Fruit fly (Drosophila melanogaster) whole organism, embryonic: ENCODE data around the gene CG14650.

Experiments used
- BtbVII ChIP-seq: fragments of 200-800 bp; sonication (Bioruptor generic); optimal IDR thresholded peaks from 3 replicates; lab custom pipeline; 2017; ENCODE audit warnings: missing biosample characterization, mild to moderate bottlenecking, missing genetic modification characterization
- CG10366 ChIP-seq: fragments of 200-800 bp; sonication (Bioruptor generic); IDR thresholded peaks from 2 replicates; pipeline ENCODE4 v1.3.6; 2022; ENCODE audit warnings: missing biosample characterization, missing genetic modification characterization
- CG11085 ChIP-seq: fragments of 200-800 bp; sonication (Bioruptor generic); IDR thresholded peaks from 2 replicates; pipeline ENCODE4 v1.3.6; 2022; ENCODE audit warnings: missing biosample characterization, missing genetic modification characterization
- CG11093 ChIP-seq: fragments of 200-800 bp; sonication (Bioruptor generic); IDR thresholded peaks from 3 replicates; pipeline ENCODE4 v1.3.6; 2022; ENCODE audit warnings: missing biosample characterization, missing genetic modification characterization
- CG12104 ChIP-seq: fragments of 200-800 bp; sonication (Bioruptor generic); optimal IDR thresholded peaks from 3 replicates; lab custom pipeline; 2016; ENCODE audit warnings: missing biosample characterization, missing genetic modification characterization
- CG12769 ChIP-seq: fragments of 200-800 bp; sonication (Bioruptor generic); optimal IDR thresholded peaks from 2 replicates; lab custom pipeline; 2019; ENCODE audit warnings: missing biosample characterization, mild to moderate bottlenecking, missing genetic modification characterization, moderate library complexity
- CG13624 ChIP-seq: fragments of 200-800 bp; sonication (Bioruptor generic); optimal IDR thresholded peaks from 2 replicates; lab custom pipeline; 2016; ENCODE audit warnings: missing biosample characterization, missing genetic modification characterization
- CG17802 ChIP-seq: fragments of 200-800 bp; sonication (Bioruptor generic); optimal IDR thresholded peaks from 2 replicates; lab custom pipeline; 2018; ENCODE audit warnings: missing biosample characterization, mild to moderate bottlenecking, missing genetic modification characterization, moderate library complexity
- CG18011 ChIP-seq: fragments of 200-800 bp; sonication (Bioruptor generic); optimal IDR thresholded peaks from 2 replicates; lab custom pipeline; 2017; ENCODE audit warnings: missing biosample characterization, missing genetic modification characterization, mild to moderate bottlenecking, moderate library complexity, missing genotype
- CG3163 ChIP-seq: fragments of 200-800 bp; sonication (Bioruptor generic); optimal IDR thresholded peaks from 3 replicates; lab custom pipeline; 2016; ENCODE audit warnings: missing biosample characterization, missing genetic modification characterization
- CG34224 ChIP-seq: fragments of 200-800 bp; sonication (Bioruptor generic); IDR thresholded peaks from 3 replicates; pipeline ENCODE4 v1.3.6; 2022; ENCODE audit warnings: missing biosample characterization, missing genetic modification characterization; ENCODE audit not compliant: partially characterized antibody
- CG3726 ChIP-seq: fragments of 200-800 bp; sonication (Bioruptor generic); IDR thresholded peaks from 3 replicates; pipeline ENCODE4, ENCODE4 v1.3.6; 2022; ENCODE audit warnings: missing biosample characterization, missing genetic modification characterization
- CG4854 ChIP-seq: fragments of 200-800 bp; sonication (Bioruptor generic); optimal IDR thresholded peaks from 2 replicates; lab custom pipeline; 2016; ENCODE audit warnings: missing biosample characterization, missing genetic modification characterization, inconsistent platforms
- CG5245 ChIP-seq: fragments of 200-800 bp; sonication (Bioruptor generic); optimal IDR thresholded peaks from 3 replicates; lab custom pipeline; 2016; ENCODE audit warnings: missing biosample characterization, missing genetic modification characterization
- CG5953 ChIP-seq: fragments of 200-800 bp; sonication (Bioruptor generic); IDR thresholded peaks from 2 replicates; pipeline ENCODE4 v1.3.6; 2022; ENCODE audit warnings: missing biosample characterization, missing genetic modification characterization
- CG6175 ChIP-seq: fragments of 200-800 bp; sonication (Bioruptor generic); IDR thresholded peaks from 3 replicates; pipeline ENCODE4 v1.3.6; 2022; ENCODE audit warnings: missing biosample characterization, missing genetic modification characterization
- CG6689 ChIP-seq: fragments of 200-800 bp; sonication (Bioruptor generic); IDR thresholded peaks from 2 replicates; pipeline ENCODE4 v1.3.6; 2022; ENCODE audit warnings: missing biosample characterization, missing genetic modification characterization
- CG7786 ChIP-seq: fragments of 200-800 bp; sonication (Bioruptor generic); optimal IDR thresholded peaks from 2 replicates; lab custom pipeline; 2016; ENCODE audit warnings: missing biosample characterization, missing genetic modification characterization
- CG7928 ChIP-seq: fragments of 200-800 bp; sonication (Bioruptor generic); optimal IDR thresholded peaks from 2 replicates; lab custom pipeline; 2017; ENCODE audit warnings: missing biosample characterization, mild to moderate bottlenecking, missing genetic modification characterization
- CG7987 ChIP-seq: fragments of 200-800 bp; sonication (Bioruptor generic); optimal IDR thresholded peaks from 2 replicates; lab custom pipeline; 2018; ENCODE audit warnings: missing biosample characterization, mild to moderate bottlenecking, missing genetic modification characterization, moderate library complexity
- CG9932 ChIP-seq: fragments of 200-800 bp; sonication (Bioruptor generic); IDR thresholded peaks from 2 replicates; pipeline ENCODE4 v1.3.6; 2022; ENCODE audit warnings: missing biosample characterization, missing genetic modification characterization
- D19A ChIP-seq: fragments of 200-800 bp; optimal IDR thresholded peaks from 3 replicates; lab custom pipeline; 2019; ENCODE audit warnings: missing biosample characterization, mild to moderate bottlenecking, missing genetic modification characterization, moderate library complexity
- Gug ChIP-seq: fragments of 200-800 bp; sonication (Bioruptor generic); IDR thresholded peaks from 4 replicates; pipeline ENCODE4 v1.3.6; 2022; ENCODE audit warnings: missing biosample characterization, missing genetic modification characterization
- HHEX ChIP-seq: fragments of 200-800 bp; sonication (Bioruptor generic); optimal IDR thresholded peaks from 3 replicates; lab custom pipeline; 2017; ENCODE audit warnings: missing biosample characterization, mild to moderate bottlenecking, missing genetic modification characterization, missing genetic modification reagents
- HLH3B ChIP-seq: fragments of 200-800 bp; sonication (Bioruptor generic); IDR thresholded peaks from 2 replicates; pipeline ENCODE4 v1.3.6; 2022; ENCODE audit warnings: missing biosample characterization, missing genetic modification characterization
- Lim3 ChIP-seq: fragments of 200-800 bp; sonication (Bioruptor generic); IDR thresholded peaks from 2 replicates; pipeline ENCODE4 v1.3.6; 2022; ENCODE audit warnings: missing biosample characterization, missing genetic modification characterization
- MBD-R2 ChIP-seq: fragments of 200-800 bp; sonication (Bioruptor generic); IDR thresholded peaks from 2 replicates; pipeline ENCODE4 v1.3.6; 2022; ENCODE audit warnings: missing biosample characterization, missing genetic modification characterization
- NC2α ChIP-seq: fragments of 200-800 bp; sonication (Bioruptor generic); optimal IDR thresholded peaks from 2 replicates; lab custom pipeline; 2016; ENCODE audit warnings: missing biosample characterization, missing genetic modification characterization
- TFAM ChIP-seq: fragments of 200-800 bp; sonication (Bioruptor generic); optimal IDR thresholded peaks from 2 replicates; lab custom pipeline; 2017; ENCODE audit warnings: missing biosample characterization, missing genetic modification characterization, inconsistent platforms
- ara ChIP-seq: fragments of 200-800 bp; sonication (Bioruptor generic); IDR thresholded peaks from 2 replicates; pipeline ENCODE4 v1.3.6; 2022; ENCODE audit warnings: missing biosample characterization, missing genetic modification characterization
- br ChIP-seq: fragments of >200 bp; optimal IDR thresholded peaks from 2 replicates; lab custom pipeline; 2017
- btn ChIP-seq: fragments of 200-800 bp; sonication (Bioruptor generic); optimal IDR thresholded peaks from 2 replicates; lab custom pipeline; 2016; ENCODE audit warnings: missing biosample characterization, missing genetic modification characterization
- crp ChIP-seq, 2 experiments: fragments of 200-800 bp; sonication (Bioruptor generic); optimal IDR thresholded peaks; 2 replicates in 1 of 2; 3 replicates in 1 of 2; lab custom pipeline; 2017; ENCODE audit warnings: missing biosample characterization in 2 of 2, missing genetic modification characterization in 2 of 2, mild to moderate bottlenecking in 1 of 2, moderate library complexity in 1 of 2
- emc ChIP-seq: fragments of 200-800 bp; sonication (Bioruptor generic); optimal IDR thresholded peaks from 2 replicates; lab custom pipeline; 2016; ENCODE audit warnings: missing biosample characterization, missing genetic modification characterization
- en ChIP-seq: fragments of 200-800 bp; sonication (Bioruptor generic); optimal IDR thresholded peaks from 2 replicates; lab custom pipeline; 2016; ENCODE audit warnings: missing biosample characterization, missing genetic modification characterization
- exex ChIP-seq: fragments of 200-800 bp; sonication (Bioruptor generic); optimal IDR thresholded peaks from 4 replicates; lab custom pipeline; 2018; ENCODE audit warnings: missing biosample characterization, mild to moderate bottlenecking, missing genetic modification characterization, moderate library complexity
- fu2 ChIP-seq: fragments of 200-800 bp; sonication (Bioruptor generic); optimal IDR thresholded peaks from 2 replicates; lab custom pipeline; 2016; ENCODE audit warnings: missing biosample characterization, missing genetic modification characterization
- gfzf ChIP-seq: fragments of 200-800 bp; sonication (Bioruptor generic); optimal IDR thresholded peaks from 2 replicates; lab custom pipeline; 2016; ENCODE audit warnings: missing biosample characterization, mild to moderate bottlenecking, missing genetic modification characterization, moderate library complexity
- grn ChIP-seq: fragments of 200-800 bp; sonication (Bioruptor generic); optimal IDR thresholded peaks from 3 replicates; lab custom pipeline; 2017; ENCODE audit warnings: missing biosample characterization, missing genetic modification characterization
- kah ChIP-seq: fragments of 200-800 bp; sonication (Bioruptor generic); optimal IDR thresholded peaks from 2 replicates; lab custom pipeline; 2018; ENCODE audit warnings: missing biosample characterization, mild to moderate bottlenecking, missing genetic modification characterization
- lov ChIP-seq, 2 experiments: fragments of 200-800 bp in 1 of 2; fragments of >200 bp in 1 of 2; sonication (Bioruptor generic) in 1 of 2; IDR thresholded peaks in 1 of 2; optimal IDR thresholded peaks in 1 of 2; 2 replicates in 1 of 2; 3 replicates in 1 of 2; pipeline versions ENCODE4 v1.3.6 to Lab custom; 2017 to 2022; ENCODE audit warnings: missing biosample characterization in 1 of 2, missing genetic modification characterization in 1 of 2
- mld ChIP-seq: fragments of 200-800 bp; sonication (Bioruptor generic); IDR thresholded peaks from 3 replicates; pipeline ENCODE4 v1.3.6; 2022; ENCODE audit warnings: missing biosample characterization, missing genetic modification characterization; ENCODE audit not compliant: partially characterized antibody
- peb ChIP-seq: fragments of 200-800 bp; sonication (Bioruptor generic); IDR thresholded peaks from 2 replicates; pipeline ENCODE4 v1.3.6; 2022; ENCODE audit warnings: missing biosample characterization, missing genetic modification characterization
- so ChIP-seq: fragments of 200-800 bp; sonication (Bioruptor generic); IDR thresholded peaks from 3 replicates; pipeline ENCODE4 v1.3.6; 2022; ENCODE audit warnings: missing biosample characterization, missing genetic modification characterization
- stc ChIP-seq: fragments of 200-800 bp; sonication (Bioruptor generic); IDR thresholded peaks from 2 replicates; pipeline ENCODE4 v1.3.6; 2022; ENCODE audit warnings: missing biosample characterization, missing genetic modification characterization
- unc-4 ChIP-seq: fragments of 200-800 bp; sonication (Bioruptor generic); IDR thresholded peaks from 2 replicates; pipeline ENCODE4 v1.3.6; 2022; ENCODE audit warnings: missing biosample characterization, missing genetic modification characterization; ENCODE audit not compliant: partially characterized antibody
- vvl ChIP-seq: fragments of 200-800 bp; sonication (Bioruptor generic); IDR thresholded peaks from 2 replicates; pipeline ENCODE4 v1.3.6; 2022; ENCODE audit warnings: missing biosample characterization, missing genetic modification characterization
- yki ChIP-seq: fragments of >200 bp; optimal IDR thresholded peaks from 3 replicates; lab custom pipeline; 2018
- zen ChIP-seq: fragments of 200-800 bp; sonication (Bioruptor generic); optimal IDR thresholded peaks from 3 replicates; lab custom pipeline; 2018; ENCODE audit warnings: missing biosample characterization, mild to moderate bottlenecking, missing genetic modification characterization, moderate library complexity

CG14650 gene

DNA sequence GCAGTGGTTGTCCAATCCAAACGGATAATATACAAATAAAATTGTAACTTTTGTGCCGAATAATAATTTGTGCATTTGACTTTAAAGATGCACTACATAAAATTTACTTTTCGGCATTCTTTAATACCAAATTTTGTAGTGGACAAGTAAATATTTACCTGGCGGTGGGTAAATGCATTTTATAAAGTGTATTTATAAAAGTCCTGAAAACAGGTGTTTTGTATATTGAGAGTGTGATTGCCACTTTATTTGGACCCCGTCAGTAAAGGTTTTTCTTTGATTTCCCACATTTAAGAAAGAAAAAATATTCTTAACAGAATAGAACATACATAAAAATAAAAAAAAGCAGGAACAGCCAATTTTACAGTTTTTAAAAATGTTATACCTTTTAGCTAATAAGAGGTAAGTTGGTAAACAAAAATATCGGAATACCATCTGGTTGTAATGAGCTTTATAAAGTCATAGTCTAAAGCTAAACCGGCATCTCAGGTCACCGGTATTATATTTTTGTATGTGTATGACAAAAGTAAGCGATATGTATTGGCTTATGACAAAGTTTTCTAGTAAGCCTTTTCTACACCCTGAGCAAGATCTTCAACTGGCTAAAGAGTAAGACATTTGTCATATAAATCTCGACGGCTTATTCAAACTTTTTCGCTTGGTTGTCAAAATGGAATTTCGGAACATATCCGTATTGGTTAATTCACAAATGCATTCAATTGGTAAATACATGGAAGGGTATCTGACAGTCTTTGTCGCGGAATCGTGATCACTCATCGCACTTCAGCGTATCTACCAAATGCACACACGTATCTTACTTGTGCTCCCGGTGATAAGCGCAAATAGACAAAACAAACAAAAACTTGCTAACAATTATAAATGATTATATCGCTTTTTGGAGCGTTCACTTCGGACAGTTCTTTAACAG is 42.3 kb upstream of the CG14650 start (continued):
- TF ChIP-seq CG6689 (GFP tag; lab: Robert Waterston, UW) = peak; percentile 86
- peak; percentile 80 for TF ChIP-seq CG4854 (GFP tag; lab: Kevin White, UChicago)
- no peak for TF ChIP-seq lov (optimal IDR thresholded peaks at IDR 0.05; lab: Kevin White, UChicago)
- TF ChIP-seq lov (GFP tag; IDR thresholded peaks at IDR 0.05; lab: Robert Waterston, UW) = peak; percentile 88; the same call in 2 of the 3 replicates
- peak; percentile 89 for TF ChIP-seq stc
- TF ChIP-seq TFAM (GFP tag; lab: Kevin White, UChicago) = no peak
- peak; percentile 71 for TF ChIP-seq CG5245 (GFP tag; lab: Kevin White, UChicago)
- TF ChIP-seq CG7987 (GFP tag; lab: Kevin White, UChicago) = peak; percentile 68
- TF ChIP-seq CG11085 (GFP tag; lab: Robert Waterston, UW) = peak; percentile 58
- TF ChIP-seq btn (GFP tag; lab: Kevin White, UChicago) = peak; percentile 82
- peak; percentile 73 for TF ChIP-seq emc (GFP tag; lab: Kevin White, UChicago)
- peak; percentile 85 for TF ChIP-seq CG5953
- no peak for TF ChIP-seq br (lab: Kevin White, UChicago)
- TF ChIP-seq CG12104 (GFP tag; lab: Kevin White, UChicago) = peak; percentile 77
- no peak for TF ChIP-seq mld (GFP tag; lab: Robert Waterston, UW)
- peak; percentile 97 for TF ChIP-seq CG12769 (tag; lab: Kevin White, UChicago)
- peak; percentile 88 for TF ChIP-seq HHEX (GFP tag; lab: Kevin White, UChicago)
- peak; percentile 73 for TF ChIP-seq en
- peak; percentile 84 for TF ChIP-seq BtbVII (GFP tag; lab: Kevin White, UChicago)
- TF ChIP-seq so (GFP tag; lab: Robert Waterston, UW) = peak; percentile 80; the same call in 2 of the 3 replicates
- peak; percentile 99 for TF ChIP-seq D19A (tag; lab: Kevin White, UChicago)
- peak; percentile 76 for TF ChIP-seq CG9932 (GFP tag; lab: Robert Waterston, UW)
- peak; percentile 59 for TF ChIP-seq NC2α
- TF ChIP-seq MBD-R2 (GFP tag; lab: Robert Waterston, UW) = peak; percentile 57; the same call in 1 of the 2 replicates
- TF ChIP-seq CG11093 (GFP tag; lab: Robert Waterston, UW) = peak; percentile 83
- TF ChIP-seq gfzf (GFP tag; lab: Kevin White, UChicago) = no peak
- peak; percentile 39 for TF ChIP-seq CG7928
- peak; percentile 78 for TF ChIP-seq exex (tag; lab: Kevin White, UChicago)
- peak; percentile 93 for TF ChIP-seq CG13624 (GFP tag; lab: Kevin White, UChicago)
- peak; percentile 86 for TF ChIP-seq fu2
- peak; percentile 60 for TF ChIP-seq CG17802 (tag; lab: Kevin White, UChicago)
- peak; percentile 87 for TF ChIP-seq HLH3B (GFP tag; lab: Robert Waterston, UW)
- TF ChIP-seq Gug (GFP tag; lab: Robert Waterston, UW) = peak; percentile 81
- peak; percentile 64 for TF ChIP-seq zen
- peak; percentile 92 for TF ChIP-seq CG7786 (GFP tag; lab: Kevin White, UChicago)
- TF ChIP-seq CG6175 (GFP tag; lab: Robert Waterston, UW) = peak; percentile 63; the same call in 1 of the 3 replicates
- TF ChIP-seq peb = no peak; the same call in 1 of the 2 replicates
- peak; percentile 89 for TF ChIP-seq grn (GFP tag; lab: Kevin White, UChicago)
- TF ChIP-seq CG3726 = peak; percentile 75
- peak; percentile 57 for TF ChIP-seq kah
- no peak for TF ChIP-seq yki (lab: Kevin White, UChicago)
- TF ChIP-seq CG18011 (GFP tag; lab: Kevin White, UChicago) = peak; percentile 68
- TF ChIP-seq vvl (GFP tag; lab: Robert Waterston, UW) = peak; percentile 95
- peak; percentile 91 for TF ChIP-seq CG10366 (GFP tag; lab: Robert Waterston, UW)
- peak; percentile 77; the same call in 1 of the 2 replicates for TF ChIP-seq Lim3 (GFP tag; lab: Robert Waterston, UW)
- TF ChIP-seq ara (GFP tag; lab: Robert Waterston, UW) = peak; percentile 76; the same call in 1 of the 2 replicates
- TF ChIP-seq CG3163 (GFP tag; lab: Kevin White, UChicago) = peak; percentile 62
- TF ChIP-seq unc-4 (GFP tag; lab: Robert Waterston, UW) = no peak
- TF ChIP-seq crp (GFP tag; optimal IDR thresholded peaks at IDR 0.05; lab: Kevin White, UChicago) = peak in 1 of 2 experiments; percentile 49
- no peak for TF ChIP-seq CG34224 (GFP tag; lab: Robert Waterston, UW)
